Fruit fly (Drosophila melanogaster) whole organism, prepupa: ENCODE results near the gene Rab5.

Source experiments
- CG31627 ChIP-seq: fragments of 200-800 bp; sonication (Bioruptor generic); optimal IDR thresholded peaks from 3 replicates; lab custom pipeline; 2016; ENCODE audit warnings: missing biosample characterization, missing genetic modification characterization
- Hr38 ChIP-seq: sonication (Bioruptor generic); optimal IDR thresholded peaks from 2 replicates; lab custom pipeline; 2016; ENCODE audit warnings: missing biosample characterization, missing genetic modification characterization
- Sox102F ChIP-seq: fragments of 200-800 bp; sonication (Bioruptor generic); optimal IDR thresholded peaks from 2 replicates; lab custom pipeline; 2016; ENCODE audit warnings: missing biosample characterization, mild to moderate bottlenecking, missing genetic modification characterization

- TF ChIP-seq Hr38 (GFP tag; lab: Kevin White, UChicago), result no peak
- no peak for TF ChIP-seq CG31627
- TF ChIP-seq Sox102F (GFP tag; lab: Kevin White, UChicago), result no peak
These were observed 50.9 kb downstream of the Rab5 start for dm6 chr2L:2314165-2314564.
